Fruit fly (Drosophila melanogaster): ENCODE data around the gene Nepl11.

The Nepl11 gene

DNA sequence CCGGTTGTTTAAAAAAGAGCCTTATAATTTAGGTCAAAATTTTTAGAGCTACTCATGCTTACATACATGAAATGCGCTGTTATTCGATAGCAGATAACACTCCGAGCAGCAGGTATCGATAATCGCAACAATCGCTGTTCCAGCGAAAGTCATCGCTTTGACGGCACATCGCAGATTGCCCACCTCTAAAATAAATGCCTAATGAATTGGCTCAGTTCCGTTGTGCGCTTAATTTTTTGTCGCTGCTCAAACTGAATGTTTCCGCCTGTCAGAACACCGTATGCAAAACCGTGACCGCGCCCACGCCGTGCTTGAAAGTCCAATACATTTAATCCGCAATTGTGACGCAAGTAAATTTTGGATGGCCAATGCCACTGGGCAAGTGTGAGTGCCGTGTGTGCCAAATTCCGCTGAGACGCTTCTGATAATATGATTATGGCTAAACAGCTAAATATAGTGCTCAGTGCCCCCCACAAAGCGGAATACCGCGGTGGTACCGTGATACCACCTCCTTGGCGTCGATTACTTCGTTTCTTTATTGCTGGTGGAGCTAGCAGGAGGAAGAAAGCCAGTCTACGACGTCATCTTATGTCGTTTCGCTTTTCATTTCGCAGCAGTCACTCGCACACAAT lies 25.0 kb upstream of the Nepl11 start, which contains the start of gene CG9795 (continued):
- TF ChIP-seq Hsf (GFP tag; optimal IDR thresholded peaks at IDR 0.05), result peak; percentile 29
- no peak for TF ChIP-seq fru (optimal IDR thresholded peaks at IDR 0.05)
- TF ChIP-seq CG1529 (GFP tag; optimal IDR thresholded peaks at IDR 0.05), result no peak
- TF ChIP-seq luna (GFP tag; optimal IDR thresholded peaks at IDR 0.05), result no peak
- TF ChIP-seq CG8290 (GFP tag; optimal IDR thresholded peaks at IDR 0.05), result peak; percentile 40
- peak; percentile 3 to 80 for TF ChIP-seq CG8290 (tag; optimal IDR thresholded peaks at IDR 0.05)
- peak; percentile 5 for TF ChIP-seq gfzf (GFP tag; optimal IDR thresholded peaks at IDR 0.05)
- peak; percentile 42 for TF ChIP-seq Nf-YC (tag; optimal IDR thresholded peaks at IDR 0.05)
- 0 out of 3 replicates have a peak, but pooled peaks have one; percentile 56 for TF ChIP-seq otp (GFP tag; IDR thresholded peaks at IDR 0.05)
- TF ChIP-seq gsb-n (tag; optimal IDR thresholded peaks at IDR 0.05), result no peak
- TF ChIP-seq CG10431 (GFP tag; optimal IDR thresholded peaks at IDR 0.05), result peak; percentile 100
- no peak for TF ChIP-seq Oli (tag; optimal IDR thresholded peaks at IDR 0.05)
- no peak for TF ChIP-seq CG9817 (tag; optimal IDR thresholded peaks at IDR 0.05)
- TF ChIP-seq Dref (GFP tag; IDR thresholded peaks at IDR 0.05), result peak; percentile 98
- no peak for TF ChIP-seq CG3726 (GFP tag; IDR thresholded peaks at IDR 0.05)
- no peak for TF ChIP-seq Dfd (GFP tag; optimal IDR thresholded peaks at IDR 0.05)
- TF ChIP-seq zfh2 (GFP tag; optimal IDR thresholded peaks at IDR 0.05), result peak; percentile 48
- peak; percentile 49 for TF ChIP-seq CG2129 (GFP tag; IDR thresholded peaks at IDR 0.05; ENCODE audit: partially characterized antibody)
- TF ChIP-seq bcd (GFP tag; optimal IDR thresholded peaks at IDR 0.05), result no peak
- no peak for TF ChIP-seq Atf-2 (GFP tag; optimal IDR thresholded peaks at IDR 0.05)
- TF ChIP-seq Hmx (GFP tag; optimal IDR thresholded peaks at IDR 0.05), result no peak
- TF ChIP-seq Sox100B (GFP tag; optimal IDR thresholded peaks at IDR 0.05), result no peak
- no peak for TF ChIP-seq D19A (tag; optimal IDR thresholded peaks at IDR 0.05)
- TF ChIP-seq CG2202 (tag; optimal IDR thresholded peaks at IDR 0.05), result no peak
- no peak for TF ChIP-seq ac (GFP tag; optimal IDR thresholded peaks at IDR 0.05)
- TF ChIP-seq CG6813 (GFP tag; optimal IDR thresholded peaks at IDR 0.05), result no peak
- peak; percentile 51 for TF ChIP-seq CG6765 (GFP tag; optimal IDR thresholded peaks at IDR 0.05)
- TF ChIP-seq usp (GFP tag; optimal IDR thresholded peaks at IDR 0.05), result no peak
- TF ChIP-seq CG1647 (GFP tag; optimal IDR thresholded peaks at IDR 0.05), result no peak
- peak; percentile 93 for TF ChIP-seq CG34224 (GFP tag; IDR thresholded peaks at IDR 0.05; ENCODE audit: partially characterized antibody)
- peak; percentile 82 for TF ChIP-seq pzg (GFP tag; optimal IDR thresholded peaks at IDR 0.05)
- TF ChIP-seq cg (GFP tag; optimal IDR thresholded peaks at IDR 0.05), result no peak
- TF ChIP-seq sr (GFP tag; IDR thresholded peaks at IDR 0.05), result no peak
- no peak for TF ChIP-seq CG43689 (GFP tag; IDR thresholded peaks at IDR 0.05)
- no peak for TF ChIP-seq bab2 (GFP tag; optimal IDR thresholded peaks at IDR 0.05)
- peak; percentile 3 for TF ChIP-seq CG18764 (GFP tag; optimal IDR thresholded peaks at IDR 0.05)
- peak; percentile 77 for TF ChIP-seq CG4617 (GFP tag; optimal IDR thresholded peaks at IDR 0.05; ENCODE audit: borderline replicate concordance)
- TF ChIP-seq gem (tag; optimal IDR thresholded peaks at IDR 0.05), result no peak
- TF ChIP-seq unpg (GFP tag; optimal IDR thresholded peaks at IDR 0.05), result no peak
- TF ChIP-seq CG4424 (GFP tag; optimal IDR thresholded peaks at IDR 0.05), result peak; percentile 4
- TF ChIP-seq CG12744 (GFP tag; optimal IDR thresholded peaks at IDR 0.05), result peak; percentile 5
- TF ChIP-seq Fer2 (tag; optimal IDR thresholded peaks at IDR 0.05), result no peak
- TF ChIP-seq tll (GFP tag; optimal IDR thresholded peaks at IDR 0.05), result no peak
- no peak for TF ChIP-seq Nf-YA (GFP tag; IDR thresholded peaks at IDR 0.05)
- TF ChIP-seq fu2 (GFP tag; optimal IDR thresholded peaks at IDR 0.05), result peak; percentile 3
- no peak for TF ChIP-seq CG4730 (GFP tag; IDR thresholded peaks at IDR 0.05)
- peak; percentile 7 for TF ChIP-seq Fer3 (tag; optimal IDR thresholded peaks at IDR 0.05)
- TF ChIP-seq GATAe (GFP tag; conservative IDR thresholded peaks at IDR 0.05), result no peak
- no peak for TF ChIP-seq CG32772 (GFP tag; IDR thresholded peaks at IDR 0.05)
- TF ChIP-seq tap (tag; optimal IDR thresholded peaks at IDR 0.05), result no peak
- TF ChIP-seq nau (GFP tag; optimal IDR thresholded peaks at IDR 0.05), result no peak

Data from whole organism, embryonic.